1 fruit fly cellular context compared by ENCODE assay signal in genomic region chr2L:22981584-22981983, dm6.
TF ChIP-seq lines count a peak whose summit lies in the region.

TSS of gene cta (plus strand) at chr2L:22981816.

TF ChIP-seq in whole organism, embryonic, 481 proteins besides CTCF, POLR2A, EP300 and RAD21 (continued from another document):
- peak; percentile 100 for TF ChIP-seq CG30020 (tag; optimal IDR thresholded peaks at IDR 0.05; lab: Kevin White, UChicago)
- TF ChIP-seq CG6854 (GFP tag; optimal IDR thresholded peaks at IDR 0.05; lab: Kevin White, UChicago): no peak
- peak; percentile 38 for TF ChIP-seq Lhr (GFP tag; optimal IDR thresholded peaks at IDR 0.05; lab: Kevin White, UChicago)
- no peak for TF ChIP-seq ewg (GFP tag; optimal IDR thresholded peaks at IDR 0.05; lab: Kevin White, UChicago)
- peak; percentile 3 for TF ChIP-seq Sox102F (GFP tag; optimal IDR thresholded peaks at IDR 0.05; lab: Kevin White, UChicago)
- TF ChIP-seq Sry-δ (GFP tag; optimal IDR thresholded peaks at IDR 0.05; lab: Kevin White, UChicago): peak; percentile 5
- peak; percentile 32 for TF ChIP-seq zen (tag; optimal IDR thresholded peaks at IDR 0.05; lab: Kevin White, UChicago)
- TF ChIP-seq CoRest (tag; optimal IDR thresholded peaks at IDR 0.05; lab: Kevin White, UChicago): peak; percentile 50
- peak; percentile 4 for TF ChIP-seq Ets97D (GFP tag; optimal IDR thresholded peaks at IDR 0.05; lab: Kevin White, UChicago)
- TF ChIP-seq CG18262 (tag; optimal IDR thresholded peaks at IDR 0.05; lab: Kevin White, UChicago): no peak
- TF ChIP-seq Hr3 (GFP tag; optimal IDR thresholded peaks at IDR 0.05; lab: Kevin White, UChicago): peak; percentile 4
- peak; percentile 6 for TF ChIP-seq CG8290 (GFP tag; optimal IDR thresholded peaks at IDR 0.05; lab: Kevin White, UChicago)
- peak in 1 of 2 experiments; percentile 47 for TF ChIP-seq CG8290 (tag; optimal IDR thresholded peaks at IDR 0.05; lab: Kevin White, UChicago)
- TF ChIP-seq CG6654 (GFP tag; optimal IDR thresholded peaks at IDR 0.05; lab: Kevin White, UChicago): no peak
- peak; percentile 75 for TF ChIP-seq Ets65A (GFP tag; lab: Kevin White, UChicago)
- TF ChIP-seq CG8089 (GFP tag; optimal IDR thresholded peaks at IDR 0.05; lab: Kevin White, UChicago): peak; percentile 15
- peak; percentile 85 for TF ChIP-seq CG11723 (GFP tag; optimal IDR thresholded peaks at IDR 0.05; lab: Kevin White, UChicago)
- TF ChIP-seq CG7271 (tag; optimal IDR thresholded peaks at IDR 0.05; lab: Kevin White, UChicago): peak; percentile 29
- TF ChIP-seq hkb (optimal IDR thresholded peaks at IDR 0.05; lab: Kevin White, UChicago): no peak
- TF ChIP-seq hkb (GFP tag; IDR thresholded peaks at IDR 0.05; lab: Robert Waterston, UW): no peak
- no peak for TF ChIP-seq CG14965 (GFP tag; optimal IDR thresholded peaks at IDR 0.05; lab: Kevin White, UChicago; ENCODE audit: borderline replicate concordance)
- no peak for TF ChIP-seq CHES-1-like (GFP tag; optimal IDR thresholded peaks at IDR 0.05; lab: Kevin White, UChicago)
- TF ChIP-seq lola (GFP tag; optimal IDR thresholded peaks at IDR 0.05; lab: Kevin White, UChicago): peak in 1 of 3 experiments; percentile 58
- peak in 1 of 2 experiments; percentile 74 for TF ChIP-seq Eip74EF (GFP tag; optimal IDR thresholded peaks at IDR 0.05; lab: Kevin White, UChicago)
- TF ChIP-seq pzg (GFP tag; optimal IDR thresholded peaks at IDR 0.05; lab: Kevin White, UChicago): peak; percentile 39
- TF ChIP-seq CG4707 (GFP tag; optimal IDR thresholded peaks at IDR 0.05; lab: Kevin White, UChicago): no peak
- TF ChIP-seq CG14710 (tag; optimal IDR thresholded peaks at IDR 0.05; lab: Kevin White, UChicago): peak; percentile 48
- peak; percentile 67 for TF ChIP-seq pfk (GFP tag; optimal IDR thresholded peaks at IDR 0.05; lab: Kevin White, UChicago)
- TF ChIP-seq bbx (GFP tag; IDR thresholded peaks at IDR 0.05; lab: Robert Waterston, UW; ENCODE audit: partially characterized antibody): no peak
- peak; percentile 99 for TF ChIP-seq CG1603 (tag; optimal IDR thresholded peaks at IDR 0.05; lab: Kevin White, UChicago)
- TF ChIP-seq row (GFP tag; IDR thresholded peaks at IDR 0.05; lab: Robert Waterston, UW): peak; percentile 79
- no peak for TF ChIP-seq CG2120 (GFP tag; optimal IDR thresholded peaks at IDR 0.05; lab: Kevin White, UChicago)
- no peak for TF ChIP-seq tx (GFP tag; optimal IDR thresholded peaks at IDR 0.05; lab: Kevin White, UChicago)
- peak; percentile 69 for TF ChIP-seq phol (tag; optimal IDR thresholded peaks at IDR 0.05; lab: Kevin White, UChicago)
- TF ChIP-seq gfzf (GFP tag; optimal IDR thresholded peaks at IDR 0.05; lab: Kevin White, UChicago): peak; percentile 5
- no peak for TF ChIP-seq Taf1 (GFP tag; IDR thresholded peaks at IDR 0.05; lab: Robert Waterston, UW)
- peak in 1 of 2 experiments; percentile 1 for TF ChIP-seq Hr78 (GFP tag; optimal IDR thresholded peaks at IDR 0.05; lab: Kevin White, UChicago)
TF ChIP-seq in whole organism, embryonic: peak in this region for 38.
